Fruit fly (Drosophila melanogaster): ENCODE results near the gene CG8519.
A peak's percentile ranks its signal among the peaks of the same experiment; 100 is the strongest.

The CG8519 gene

DNA sequence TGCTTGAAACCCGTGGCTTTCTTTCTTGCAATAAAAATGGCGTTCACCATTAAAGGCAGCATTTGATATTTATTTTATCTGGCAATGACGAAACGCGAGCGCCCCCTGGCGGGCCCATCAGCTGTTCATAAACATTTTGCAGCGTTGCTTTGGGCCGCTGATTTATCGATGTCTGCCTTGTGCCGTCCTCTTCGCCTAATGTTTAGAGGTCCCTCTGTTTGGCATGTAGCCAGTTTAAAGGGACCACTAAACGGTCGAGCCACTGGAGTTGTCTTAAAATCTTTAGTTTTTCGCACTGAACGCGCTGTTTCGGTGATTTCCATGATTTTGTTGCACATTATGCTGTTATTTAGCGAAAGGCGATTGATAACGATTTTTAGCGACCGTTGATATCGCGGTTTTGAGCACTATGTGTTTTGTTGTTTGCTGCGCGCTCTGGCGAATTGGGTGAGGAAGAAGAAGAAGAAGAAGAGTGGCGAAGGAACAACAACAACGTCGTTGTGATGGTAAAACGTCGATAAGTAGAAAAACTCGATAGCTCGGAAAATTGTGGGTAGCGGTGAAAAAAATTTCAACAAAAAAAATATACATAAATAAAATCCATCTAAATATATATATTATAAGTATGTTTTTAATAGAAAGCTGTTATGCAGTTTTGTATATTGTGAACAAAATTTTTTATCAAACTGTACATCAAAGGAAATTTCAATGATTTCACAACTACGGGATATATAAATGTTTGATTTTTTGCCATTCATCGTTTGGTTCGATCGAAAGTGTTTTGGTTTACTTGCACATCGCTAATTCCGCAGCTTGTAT is 47.8 kb downstream of the CG8519 start, which contains the start of the genes velo and Sbds (continued):
- no peak for TF ChIP-seq al (GFP tag; IDR thresholded peaks at IDR 0.05)
- no peak for TF ChIP-seq slou (GFP tag; optimal IDR thresholded peaks at IDR 0.05)
- peak; percentile 13 for TF ChIP-seq odd (GFP tag; optimal IDR thresholded peaks at IDR 0.05)
- no peak for TF ChIP-seq repo (GFP tag; optimal IDR thresholded peaks at IDR 0.05)
- TF ChIP-seq mirr (GFP tag; optimal IDR thresholded peaks at IDR 0.05) = peak; percentile 42
- TF ChIP-seq Eip74EF (GFP tag; optimal IDR thresholded peaks at IDR 0.05) = no peak
- no peak for TF ChIP-seq kah (GFP tag; optimal IDR thresholded peaks at IDR 0.05)
- peak; percentile 99 for TF ChIP-seq MESR4 (GFP tag; optimal IDR thresholded peaks at IDR 0.05)
- TF ChIP-seq Ada2b (GFP tag; IDR thresholded peaks at IDR 0.05) = no peak
- TF ChIP-seq CG32772 (GFP tag; IDR thresholded peaks at IDR 0.05) = peak; percentile 36; the same call in 1 of the 2 replicates
- TF ChIP-seq CG31388 (GFP tag; optimal IDR thresholded peaks at IDR 0.05) = no peak
- no peak for TF ChIP-seq Optix (GFP tag; IDR thresholded peaks at IDR 0.05)
- TF ChIP-seq CG17568 (GFP tag; optimal IDR thresholded peaks at IDR 0.05) = no peak
- peak; percentile 62 for TF ChIP-seq NfI (GFP tag; optimal IDR thresholded peaks at IDR 0.05)
- TF ChIP-seq CG7987 (GFP tag; optimal IDR thresholded peaks at IDR 0.05) = peak; percentile 29
- no peak for TF ChIP-seq dimm (GFP tag; IDR thresholded peaks at IDR 0.05)
- TF ChIP-seq Lpt (GFP tag; optimal IDR thresholded peaks at IDR 0.05) = no peak
- peak; percentile 85 for TF ChIP-seq Med (GFP tag)
- no peak for TF ChIP-seq trh (GFP tag; optimal IDR thresholded peaks at IDR 0.05)
- peak; percentile 60 for TF ChIP-seq CoRest (tag; optimal IDR thresholded peaks at IDR 0.05)
- no peak for TF ChIP-seq Hmx (GFP tag; optimal IDR thresholded peaks at IDR 0.05)
- TF ChIP-seq bsh (GFP tag; optimal IDR thresholded peaks at IDR 0.05) = peak in 1 of 2 experiments; percentile 20
- no peak; the same call in 1 of the 2 replicates for TF ChIP-seq Rx (GFP tag; IDR thresholded peaks at IDR 0.05)
- TF ChIP-seq dan (GFP tag; IDR thresholded peaks at IDR 0.05) = no peak
- TF ChIP-seq CG9817 (tag; optimal IDR thresholded peaks at IDR 0.05) = peak; percentile 52
- TF ChIP-seq CG1024 (GFP tag; IDR thresholded peaks at IDR 0.05) = no peak
- no peak for TF ChIP-seq CG15269 (tag; optimal IDR thresholded peaks at IDR 0.05)
- peak; percentile 62 for TF ChIP-seq CG13775 (GFP tag; optimal IDR thresholded peaks at IDR 0.05)
- no peak for TF ChIP-seq Blimp-1 (GFP tag; optimal IDR thresholded peaks at IDR 0.05)
- TF ChIP-seq run (tag; optimal IDR thresholded peaks at IDR 0.05) = no peak
- no peak for TF ChIP-seq az2 (GFP tag; optimal IDR thresholded peaks at IDR 0.05)
- no peak for TF ChIP-seq klu (GFP tag; IDR thresholded peaks at IDR 0.05)
- TF ChIP-seq CG12104 (GFP tag; optimal IDR thresholded peaks at IDR 0.05) = no peak
- no peak for TF ChIP-seq CG8944 (GFP tag; optimal IDR thresholded peaks at IDR 0.05)
- TF ChIP-seq gro (GFP tag; optimal IDR thresholded peaks at IDR 0.05) = peak; percentile 24
- TF ChIP-seq wor (GFP tag; IDR thresholded peaks at IDR 0.05) = no peak
- peak; percentile 25 for TF ChIP-seq CG3995 (GFP tag; optimal IDR thresholded peaks at IDR 0.05)
- TF ChIP-seq CG16779 (GFP tag; IDR thresholded peaks at IDR 0.05) = no peak
- TF ChIP-seq CG9437 (GFP tag; optimal IDR thresholded peaks at IDR 0.05) = peak; percentile 14
- TF ChIP-seq Hand (GFP tag; optimal IDR thresholded peaks at IDR 0.05) = no peak
- peak; percentile 57 for TF ChIP-seq nmo (GFP tag; optimal IDR thresholded peaks at IDR 0.05)
- TF ChIP-seq gce (GFP tag; IDR thresholded peaks at IDR 0.05) = no peak
- no peak; the same call in 2 of the 3 replicates for TF ChIP-seq so (GFP tag; IDR thresholded peaks at IDR 0.05)
- TF ChIP-seq Doc3 (GFP tag; IDR thresholded peaks at IDR 0.05; ENCODE audit: partially characterized antibody) = peak; percentile 71
- no peak for TF ChIP-seq CG1832 (GFP tag; optimal IDR thresholded peaks at IDR 0.05)
- no peak for TF ChIP-seq chn (GFP tag; optimal IDR thresholded peaks at IDR 0.05)
- TF ChIP-seq sens (GFP tag) = peak; percentile 53
- TF ChIP-seq ase (GFP tag; IDR thresholded peaks at IDR 0.05) = no peak
- TF ChIP-seq gem (tag; optimal IDR thresholded peaks at IDR 0.05) = peak; percentile 72
- TF ChIP-seq tap (tag; optimal IDR thresholded peaks at IDR 0.05) = no peak

Data from whole organism, embryonic.